Worm (Caenorhabditis elegans): Measurements from ENCODE around the gene B0198.3.

Gene B0198.3

ce11 chrX:11994484-11994883 lies 62.4 kb downstream of the B0198.3 start, which contains the start of gene C49F5.7:
Gene C49F5.7, plus strand, starts transcription at chrX:11994784.
- TF ChIP-seq ztf-28 (GFP tag; IDR thresholded peaks at IDR 0.05), result no peak
- no peak for TF ChIP-seq bed-1 (GFP tag; IDR thresholded peaks at IDR 0.05)
- TF ChIP-seq zim-3 (tag; optimal IDR thresholded peaks at IDR 0.05), result no peak
- TF ChIP-seq unc-62 (GFP tag; optimal IDR thresholded peaks at IDR 0.05), result no peak

- TF ChIP-seq snpc-4 (GFP tag; optimal IDR thresholded peaks at IDR 0.05), result no peak
- peak in 3 of 4 experiments; percentile 32 to 75 (median 34) for TF ChIP-seq snpc-4 (tag; optimal IDR thresholded peaks at IDR 0.05)
- no peak for TF ChIP-seq F10E7.11 (tag; optimal IDR thresholded peaks at IDR 0.05)
- TF ChIP-seq bed-1 (GFP tag; IDR thresholded peaks at IDR 0.05), result no peak
- TF ChIP-seq B0035.1 (tag; optimal IDR thresholded peaks at IDR 0.05), result no peak
- TF ChIP-seq lsl-1 (GFP tag; optimal IDR thresholded peaks at IDR 0.05), result no peak
- no peak for TF ChIP-seq Y53F4B.3 (GFP tag; IDR thresholded peaks at IDR 0.05)
- no peak for TF ChIP-seq C06A6.2 (GFP tag; conservative IDR thresholded peaks at IDR 0.05)
- no peak for TF ChIP-seq fkh-3 (tag; optimal IDR thresholded peaks at IDR 0.05)
- TF ChIP-seq nfyb-1 (GFP tag; IDR thresholded peaks at IDR 0.05), result 0 out of 2 replicates have a peak, but pooled peaks have one; percentile 32
- TF ChIP-seq F52B5.7 (tag; optimal IDR thresholded peaks at IDR 0.05), result no peak
- TF ChIP-seq rec-8 (tag; optimal IDR thresholded peaks at IDR 0.05), result peak in 1 of 2 experiments; percentile 33
- peak; percentile 16 for TF ChIP-seq snpc-1.1 (tag; optimal IDR thresholded peaks at IDR 0.05; ENCODE audit: insufficient read depth)
- TF ChIP-seq hlh-26 (GFP tag; conservative IDR thresholded peaks at IDR 0.05), result no peak
- TF ChIP-seq nhr-90 (tag; optimal IDR thresholded peaks at IDR 0.05), result peak; percentile 66
- TF ChIP-seq madf-8 (GFP tag; conservative IDR thresholded peaks at IDR 0.05), result no peak
- TF ChIP-seq ztf-18 (tag; optimal IDR thresholded peaks at IDR 0.05), result peak; percentile 56
- peak; percentile 56 for TF ChIP-seq him-1 (tag; optimal IDR thresholded peaks at IDR 0.05)
- TF ChIP-seq zim-3 (tag; optimal IDR thresholded peaks at IDR 0.05), result peak; percentile 63
- 0 out of 2 replicates have a peak, but pooled peaks have one; percentile 20 for TF ChIP-seq mcd-1 (GFP tag; IDR thresholded peaks at IDR 0.05)
- 0 out of 2 replicates have a peak, but pooled peaks have one; percentile 47 for TF ChIP-seq nfya-2 (GFP tag; IDR thresholded peaks at IDR 0.05)
- TF ChIP-seq tbp1 (GFP tag; optimal IDR thresholded peaks at IDR 0.05), result peak; percentile 87
- TF ChIP-seq athp-1 (tag; optimal IDR thresholded peaks at IDR 0.05), result no peak
- peak; percentile 59 for TF ChIP-seq die-1 (tag; optimal IDR thresholded peaks at IDR 0.05)
- TF ChIP-seq D2030.7 (GFP tag; IDR thresholded peaks at IDR 0.05), result peak; percentile 76
- TF ChIP-seq lin-35 (GFP tag; optimal IDR thresholded peaks at IDR 0.05), result peak in 1 of 3 experiments; percentile 24
- TF ChIP-seq F23B12.7 (tag; optimal IDR thresholded peaks at IDR 0.05; ENCODE audit: insufficient read depth), result no peak
- 0 out of 2 replicates have a peak, but pooled peaks have one; percentile 41 for TF ChIP-seq ceh-40 (GFP tag; IDR thresholded peaks at IDR 0.05)
- TF ChIP-seq mxl-1 (tag; optimal IDR thresholded peaks at IDR 0.05), result peak; percentile 23
- no peak for TF ChIP-seq K11D2.4 (GFP tag; IDR thresholded peaks at IDR 0.05)
- no peak for TF ChIP-seq lag-1 (GFP tag; IDR thresholded peaks at IDR 0.05)
- peak; percentile 83 for TF ChIP-seq pbrm-1 (GFP tag; IDR thresholded peaks at IDR 0.05)
- TF ChIP-seq lsy-27 (tag; optimal IDR thresholded peaks at IDR 0.05; ENCODE audit: borderline replicate concordance, insufficient read depth), result no peak
- no peak for TF ChIP-seq snpc-3.4 (tag; optimal IDR thresholded peaks at IDR 0.05)
- TF ChIP-seq rpc-1 (optimal IDR thresholded peaks at IDR 0.05), result peak; percentile 70
- peak; percentile 81 for TF ChIP-seq rpc-1 (tag; optimal IDR thresholded peaks at IDR 0.05)
- peak; percentile 22 for TF ChIP-seq snpc-1.3 (tag; optimal IDR thresholded peaks at IDR 0.05; ENCODE audit: insufficient read depth)
- peak; percentile 79 for TF ChIP-seq lin-26 (GFP tag; IDR thresholded peaks at IDR 0.05)
- no peak for TF ChIP-seq ztf-22 (GFP tag; optimal IDR thresholded peaks at IDR 0.05)
- peak; percentile 67 for TF ChIP-seq B0261.1 (tag; optimal IDR thresholded peaks at IDR 0.05)
- peak; percentile 35 for TF ChIP-seq hlh-12 (tag; optimal IDR thresholded peaks at IDR 0.05)
- TF ChIP-seq Y67H2A.10 (GFP tag; conservative IDR thresholded peaks at IDR 0.05), result no peak
- TF ChIP-seq attf-3 (GFP tag; conservative IDR thresholded peaks at IDR 0.05), result no peak
- no peak for TF ChIP-seq T26A5.8 (tag; optimal IDR thresholded peaks at IDR 0.05)
Observed at ce11 chrX:11993327-11993726, 63.5 kb downstream of the B0198.3 start.
